Worm (Caenorhabditis elegans) whole organism, L3 larva: ENCODE data around the gene twk-12.

Experiments used
- R02D3.7 ChIP-seq: fragments of 150-350 bp; optimal IDR thresholded peaks from 2 replicates; lab custom pipeline; 2014; ENCODE audit warnings: missing biosample characterization, missing genetic modification characterization
- lin-39 ChIP-seq: fragments of 150-350 bp; optimal IDR thresholded peaks from 2 replicates; lab custom pipeline; 2018; ENCODE audit warnings: missing biosample characterization, missing genetic modification reagents, missing genetic modification characterization
- pha-4 ChIP-seq: fragments of 150-350 bp; optimal IDR thresholded peaks from 2 replicates; lab custom pipeline; 2014; ENCODE audit warnings: missing biosample characterization, missing genetic modification reagents, missing genetic modification characterization
- snpc-4 ChIP-seq: fragments of 150-350 bp; optimal IDR thresholded peaks from 2 replicates; lab custom pipeline; 2014; ENCODE audit warnings: missing biosample characterization, missing genetic modification characterization
- ztf-11 ChIP-seq: fragments of 150-350 bp; optimal IDR thresholded peaks from 2 replicates; lab custom pipeline; 2014; ENCODE audit warnings: missing biosample characterization, missing genetic modification characterization

- TF ChIP-seq pha-4 (tag; lab: Kevin White, UChicago) (peak; percentile 1), lin-39 (tag; lab: Kevin White, UChicago) (no peak), snpc-4 (tag; lab: Kevin White, UChicago) (no peak), ztf-11 (tag; lab: Kevin White, UChicago) (no peak), R02D3.7 (tag; lab: Kevin White, UChicago) (no peak)
Measured at ce11 chrV:10672601-10673000, 5.2 kb downstream of the twk-12 start.
